Fruit fly (Drosophila melanogaster) whole organism, embryonic: ENCODE data around the gene NimB1.

Source experiments
- CG10543 ChIP-seq: fragments of 200-800 bp; sonication (Bioruptor generic); optimal IDR thresholded peaks from 3 replicates; lab custom pipeline; 2017; ENCODE audit warnings: missing biosample characterization, mild to moderate bottlenecking, missing genetic modification characterization, moderate library complexity
- CG10979 ChIP-seq: fragments of 200-800 bp; sonication (Bioruptor generic); optimal IDR thresholded peaks from 2 replicates; lab custom pipeline; 2018; ENCODE audit warnings: missing biosample characterization, mild to moderate bottlenecking, missing genetic modification characterization, moderate library complexity
- CG11504 ChIP-seq: fragments of 200-800 bp; sonication (Bioruptor generic); optimal IDR thresholded peaks from 3 replicates; lab custom pipeline; 2019; ENCODE audit warnings: missing biosample characterization, mild to moderate bottlenecking, missing genetic modification characterization, moderate library complexity
- CG12744 ChIP-seq: fragments of 200-800 bp; sonication (Bioruptor generic); optimal IDR thresholded peaks from 2 replicates; lab custom pipeline; 2016; ENCODE audit warnings: missing biosample characterization, missing genetic modification characterization
- CG18764 ChIP-seq: fragments of 200-800 bp; sonication (Bioruptor generic); optimal IDR thresholded peaks from 3 replicates; lab custom pipeline; 2016; ENCODE audit warnings: missing biosample characterization, missing genetic modification characterization
- CG4730 ChIP-seq: fragments of 200-800 bp; sonication (Bioruptor generic); IDR thresholded peaks from 2 replicates; pipeline ENCODE4 v1.3.6; 2022; ENCODE audit warnings: missing biosample characterization, missing genetic modification characterization
- CG6791 ChIP-seq: fragments of 200-800 bp; sonication (Bioruptor generic); IDR thresholded peaks from 3 replicates; pipeline ENCODE4 v1.3.6; 2022; ENCODE audit warnings: missing biosample characterization, missing genetic modification characterization; ENCODE audit not compliant: partially characterized antibody
- Hey ChIP-seq: fragments of 200-800 bp; sonication (Bioruptor generic); optimal IDR thresholded peaks from 3 replicates; lab custom pipeline; 2018; ENCODE audit warnings: missing biosample characterization, mild to moderate bottlenecking, missing genetic modification characterization
- Optix ChIP-seq: fragments of 200-800 bp; sonication (Bioruptor generic); IDR thresholded peaks from 3 replicates; pipeline ENCODE4 v1.3.6; 2022; ENCODE audit warnings: missing biosample characterization, missing genetic modification characterization
- ac ChIP-seq: fragments of 200-800 bp; sonication (Bioruptor generic); optimal IDR thresholded peaks from 3 replicates; lab custom pipeline; 2017; ENCODE audit warnings: missing biosample characterization, mild to moderate bottlenecking, missing genetic modification characterization
- fd3F ChIP-seq: fragments of 200-800 bp; sonication (Bioruptor generic); optimal IDR thresholded peaks from 2 replicates; lab custom pipeline; 2018; ENCODE audit warnings: missing biosample characterization, mild to moderate bottlenecking, missing genetic modification characterization, moderate library complexity
- nom ChIP-seq: fragments of 200-800 bp; sonication (Bioruptor generic); optimal IDR thresholded peaks from 2 replicates; lab custom pipeline; 2017; ENCODE audit warnings: missing biosample characterization, missing genetic modification characterization, mild to moderate bottlenecking, moderate library complexity, missing genetic modification reagents

dm6 chr2L:13957239-13957638 lies 6.1 kb upstream of the NimB1 start, which contains the start of gene NimA:
- TF ChIP-seq CG11504 (tag; lab: Kevin White, UChicago) (no peak), CG10979 (no peak), fd3F (no peak), CG12744 (GFP tag; lab: Kevin White, UChicago) (no peak), nom (GFP tag; lab: Kevin White, UChicago) (no peak), CG18764 (GFP tag; lab: Kevin White, UChicago) (no peak), CG4730 (GFP tag; lab: Robert Waterston, UW) (no peak), CG10543 (GFP tag; lab: Kevin White, UChicago) (no peak), Optix (GFP tag; lab: Robert Waterston, UW) (no peak), ac (GFP tag; lab: Kevin White, UChicago) (no peak), Hey (tag; lab: Kevin White, UChicago) (no peak), CG6791 (GFP tag; lab: Robert Waterston, UW) (no peak)
